Worm (Caenorhabditis elegans) whole organism, L2 larva: ENCODE data around the gene F02D8.9.

Experiments
- ama-1 ChIP-seq: fragments of 150-350 bp; optimal IDR thresholded peaks from 2 replicates; lab custom pipeline; 2018; ENCODE audit warnings: inconsistent platforms
- zag-1 ChIP-seq: fragments of 150-350 bp; optimal IDR thresholded peaks from 2 replicates; lab custom pipeline; 2014; ENCODE audit warnings: missing biosample characterization, missing genetic modification characterization
- ztf-11 ChIP-seq: sonication (generic microtip); optimal IDR thresholded peaks from 2 replicates; lab custom pipeline; 2017; ENCODE audit warnings: missing biosample characterization, missing genetic modification characterization

ce11 chrV:14954633-14955032 is 943 bp downstream of the F02D8.9 start, which contains the start of gene C30G7.5:
- TF ChIP-seq zag-1 (tag; lab: Kevin White, UChicago) (no peak), ztf-11 (tag; lab: Kevin White, UChicago) (no peak), ama-1 (lab: Kevin White, UChicago) (no peak)
